Worm (Caenorhabditis elegans): ENCODE measurements around the gene ZK1067.3.

DNA sequence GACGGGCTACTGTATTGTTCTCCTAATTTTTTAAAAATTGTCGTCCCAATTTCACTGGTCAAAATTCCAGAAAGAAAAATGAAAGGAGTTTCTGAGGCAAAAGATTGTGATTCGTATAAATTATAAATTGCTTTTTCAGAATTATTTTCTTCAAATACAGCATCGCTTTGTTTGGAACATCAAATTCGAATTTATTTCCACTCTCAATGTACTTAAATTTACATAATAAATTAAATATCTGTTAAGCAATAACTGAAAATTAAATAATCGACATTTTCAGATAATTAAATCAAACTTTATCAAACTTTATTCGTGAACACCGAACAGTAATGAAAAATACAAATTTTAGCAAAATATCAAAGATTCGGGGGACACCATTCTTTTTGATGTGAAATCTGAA lies 51.7 kb downstream of the ZK1067.3 start:
- TF ChIP-seq W03F9.2 (tag; optimal IDR thresholded peaks at IDR 0.05) (no peak), dao-5 (tag; optimal IDR thresholded peaks at IDR 0.05) (no peak), him-1 (tag; optimal IDR thresholded peaks at IDR 0.05) (no peak)
